Fruit fly (Drosophila melanogaster) whole organism, pupa: ENCODE results near the gene mri.

Source experiments
- CG15710 ChIP-seq: fragments of 200-800 bp; sonication (Bioruptor generic); optimal IDR thresholded peaks from 2 replicates; lab custom pipeline; 2018; ENCODE audit warnings: missing biosample characterization, mild to moderate bottlenecking, missing genetic modification characterization, moderate library complexity
- Ets98B ChIP-seq: fragments of 200-800 bp; sonication (Bioruptor generic); IDR thresholded peaks from 2 replicates; pipeline ENCODE4 v1.3.6; 2022; ENCODE audit warnings: missing biosample characterization, missing genetic modification characterization

DNA sequence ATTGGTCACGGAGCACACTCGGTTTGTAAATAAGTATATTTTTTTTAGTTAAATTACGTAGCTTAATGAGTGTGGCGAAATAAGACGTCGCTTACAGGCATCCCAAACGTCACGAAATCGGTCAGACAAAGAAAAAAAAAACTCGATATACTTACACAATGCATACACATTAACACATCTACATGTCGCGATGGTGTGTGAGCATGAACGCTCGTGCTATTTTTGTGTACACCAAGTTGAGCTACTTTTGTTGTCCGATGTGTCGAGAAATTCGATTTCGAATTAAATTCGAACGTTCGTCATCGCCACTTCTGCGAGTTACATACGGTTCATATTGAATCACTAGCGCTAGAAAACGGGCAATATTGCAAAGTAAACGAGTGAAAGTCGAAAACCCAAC, 25.1 kb downstream of the mri start:
- TF ChIP-seq CG15710 (tag; lab: Kevin White, UChicago) (no peak), Ets98B (no peak)
